Worm (Caenorhabditis elegans) whole organism, L1 larva: ENCODE measurements around the gene mtr-4.

Source experiments
- C16A3.4 ChIP-seq: fragments of 150-350 bp; optimal IDR thresholded peaks from 2 replicates; lab custom pipeline; 2014; ENCODE audit warnings: missing biosample characterization, missing genetic modification characterization
- aha-1 ChIP-seq: fragments of 150-350 bp; optimal IDR thresholded peaks from 2 replicates; lab custom pipeline; 2014; ENCODE audit warnings: missing biosample characterization, missing genetic modification characterization
- ceh-63 ChIP-seq: fragments of 200-800 bp; sonication (Bioruptor generic); optimal IDR thresholded peaks from 2 replicates; lab custom pipeline; 2018; ENCODE audit warnings: mild to moderate bottlenecking, missing genetic modification characterization, missing compliant biosample characterization
- dsc-1 ChIP-seq: sonication (generic microtip); optimal IDR thresholded peaks from 2 replicates; lab custom pipeline; 2016; ENCODE audit warnings: mild to moderate bottlenecking, missing genetic modification characterization, missing compliant biosample characterization
- egl-13 ChIP-seq: sonication (generic microtip); optimal IDR thresholded peaks from 2 replicates; lab custom pipeline; 2016; ENCODE audit warnings: missing genotype, missing genetic modification reagents, missing genetic modification characterization, missing compliant biosample characterization
- fkh-8 ChIP-seq: sonication (generic microtip); optimal IDR thresholded peaks from 2 replicates; lab custom pipeline; 2016; ENCODE audit warnings: mild to moderate bottlenecking, missing genetic modification characterization, missing compliant biosample characterization
- fos-1 ChIP-seq: fragments of 150-350 bp; optimal IDR thresholded peaks from 2 replicates; lab custom pipeline; 2014; ENCODE audit warnings: missing biosample characterization, missing genetic modification characterization
- hlh-4 ChIP-seq: sonication (generic microtip); optimal IDR thresholded peaks from 2 replicates; lab custom pipeline; 2016; ENCODE audit warnings: mild to moderate bottlenecking, missing genetic modification characterization, missing compliant biosample characterization
- nhr-237 ChIP-seq: fragments of 150-350 bp; optimal IDR thresholded peaks from 2 replicates; lab custom pipeline; 2014; ENCODE audit warnings: missing biosample characterization, missing genetic modification characterization
- nhr-28 ChIP-seq: fragments of 150-350 bp; optimal IDR thresholded peaks from 2 replicates; lab custom pipeline; 2014; ENCODE audit warnings: missing biosample characterization, missing genetic modification characterization
- tbx-2 ChIP-seq: sonication (generic microtip); optimal IDR thresholded peaks from 2 replicates; lab custom pipeline; 2016; ENCODE audit warnings: missing genetic modification characterization, missing compliant biosample characterization

The mtr-4 gene

ce11 chrIV:9878893-9879379, 53.4 kb downstream of the mtr-4 start, which contains the start of gene nhr-4 (continued):
- TF ChIP-seq aha-1 (tag; lab: Kevin White, UChicago) (no peak), nhr-237 (no peak), tbx-2 (tag; lab: Kevin White, UChicago) (no peak), dsc-1 (tag; lab: Kevin White, UChicago) (peak; percentile 27), egl-13 (tag; lab: Kevin White, UChicago) (no peak), fkh-8 (tag; lab: Kevin White, UChicago) (peak; percentile 71), fos-1 (tag; lab: Kevin White, UChicago) (no peak), ceh-63 (GFP tag; lab: Kevin White, UChicago) (no peak), hlh-4 (tag; lab: Kevin White, UChicago) (no peak), nhr-28 (tag; lab: Kevin White, UChicago) (no peak), C16A3.4 (no peak)
